Fruit fly (Drosophila melanogaster): ENCODE measurements around the gene Cse1.

Gene Cse1

dm6 chr2L:16824905-16825333, at the start of gene Cse1:
Gene Cse1, minus strand, starts transcription at chr2L:16825207.
- TF ChIP-seq CG14711 (tag; optimal IDR thresholded peaks at IDR 0.05): no peak
- TF ChIP-seq Mnt (GFP tag; optimal IDR thresholded peaks at IDR 0.05): peak; percentile 53
- no peak for TF ChIP-seq ovo (GFP tag; optimal IDR thresholded peaks at IDR 0.05)
- no peak for TF ChIP-seq CG5204 (GFP tag; optimal IDR thresholded peaks at IDR 0.05)
- TF ChIP-seq bab1 (GFP tag; optimal IDR thresholded peaks at IDR 0.05): peak; percentile 10
- TF ChIP-seq CG11617 (GFP tag; optimal IDR thresholded peaks at IDR 0.05): peak; percentile 7
- peak; percentile 12 for TF ChIP-seq Crg-1 (GFP tag; optimal IDR thresholded peaks at IDR 0.05)

dm6 chr2L:16868897-16869324, 43.9 kb upstream of the Cse1 start:
- no peak for TF ChIP-seq tj (GFP tag; optimal IDR thresholded peaks at IDR 0.05)
- no peak for TF ChIP-seq CG7101 (tag; optimal IDR thresholded peaks at IDR 0.05)
- TF ChIP-seq kay (GFP tag; ENCODE audit: borderline replicate concordance): no peak
- TF ChIP-seq cnc (optimal IDR thresholded peaks at IDR 0.05): no peak
- no peak for TF ChIP-seq Crg-1 (GFP tag; optimal IDR thresholded peaks at IDR 0.05)
- no peak for TF ChIP-seq CG14711 (tag; optimal IDR thresholded peaks at IDR 0.05)
- no peak for TF ChIP-seq CG7045 (GFP tag; optimal IDR thresholded peaks at IDR 0.05)
- no peak for TF ChIP-seq ovo (GFP tag; optimal IDR thresholded peaks at IDR 0.05)
- no peak for TF ChIP-seq CG1620 (GFP tag; optimal IDR thresholded peaks at IDR 0.05)

- no peak for TF ChIP-seq Mnt (GFP tag; optimal IDR thresholded peaks at IDR 0.05)
- TF ChIP-seq ovo (GFP tag; optimal IDR thresholded peaks at IDR 0.05): no peak
- TF ChIP-seq CG11617 (GFP tag; optimal IDR thresholded peaks at IDR 0.05): no peak
- no peak for TF ChIP-seq CG12768 (GFP tag; optimal IDR thresholded peaks at IDR 0.05)
- TF ChIP-seq cnc (optimal IDR thresholded peaks at IDR 0.05): no peak
- TF ChIP-seq CG7101 (tag; optimal IDR thresholded peaks at IDR 0.05): no peak
- no peak for TF ChIP-seq pad (GFP tag; optimal IDR thresholded peaks at IDR 0.05)
- TF ChIP-seq Clk (GFP tag; optimal IDR thresholded peaks at IDR 0.05): no peak
- no peak for TF ChIP-seq CG5204 (GFP tag; optimal IDR thresholded peaks at IDR 0.05)
- no peak for TF ChIP-seq toe (GFP tag; optimal IDR thresholded peaks at IDR 0.05)
- TF ChIP-seq Hr96 (GFP tag; optimal IDR thresholded peaks at IDR 0.05): no peak
- no peak for TF ChIP-seq CG1620 (GFP tag; optimal IDR thresholded peaks at IDR 0.05)
- no peak for TF ChIP-seq kay (GFP tag; ENCODE audit: borderline replicate concordance)
- no peak for TF ChIP-seq CG7045 (GFP tag; optimal IDR thresholded peaks at IDR 0.05)
- TF ChIP-seq CG14711 (tag; optimal IDR thresholded peaks at IDR 0.05): no peak
- TF ChIP-seq CG33017 (tag; optimal IDR thresholded peaks at IDR 0.05): no peak
- no peak for TF ChIP-seq bab1 (GFP tag; optimal IDR thresholded peaks at IDR 0.05)
- no peak for TF ChIP-seq tj (GFP tag; optimal IDR thresholded peaks at IDR 0.05)
These were observed 37.5 kb upstream of the Cse1 start for dm6 chr2L:16862526-16862925.

dm6 chr2L:16861126-16861525, 36.1 kb upstream of the Cse1 start, which contains the start of gene CG6012:
Gene CG6012, minus strand, starts transcription at chr2L:16861489.
- TF ChIP-seq cic (GFP tag; optimal IDR thresholded peaks at IDR 0.05) (peak; percentile 11), ovo (GFP tag; optimal IDR thresholded peaks at IDR 0.05) (no peak), toe (GFP tag; optimal IDR thresholded peaks at IDR 0.05) (no peak), CG14711 (tag; optimal IDR thresholded peaks at IDR 0.05) (no peak)

dm6 chr2L:16859566-16859965, 34.6 kb upstream of the Cse1 start:
- TF ChIP-seq Hr96 (GFP tag; optimal IDR thresholded peaks at IDR 0.05): no peak

- TF ChIP-seq tj (GFP tag; optimal IDR thresholded peaks at IDR 0.05): no peak
- no peak for TF ChIP-seq Crg-1 (GFP tag; optimal IDR thresholded peaks at IDR 0.05)
- no peak for TF ChIP-seq toe (GFP tag; optimal IDR thresholded peaks at IDR 0.05)
- TF ChIP-seq cnc (optimal IDR thresholded peaks at IDR 0.05): no peak
- no peak for TF ChIP-seq CG11617 (GFP tag; optimal IDR thresholded peaks at IDR 0.05)
- no peak for TF ChIP-seq Clk (GFP tag; optimal IDR thresholded peaks at IDR 0.05)
- no peak for TF ChIP-seq CG7101 (tag; optimal IDR thresholded peaks at IDR 0.05)
These were observed 34.1 kb upstream of the Cse1 start for dm6 chr2L:16859103-16859502.

- TF ChIP-seq kay (GFP tag; ENCODE audit: borderline replicate concordance) (peak; percentile 74), CG12768 (GFP tag; optimal IDR thresholded peaks at IDR 0.05) (peak; percentile 9), cic (GFP tag; optimal IDR thresholded peaks at IDR 0.05) (no peak)
These were observed 33.5 kb upstream of the Cse1 start, which contains the start of gene CG31809 for dm6 chr2L:16858466-16859007. Gene CG31809, minus strand, starts transcription at chr2L:16858714.

dm6 chr2L:16857665-16858064, 32.7 kb upstream of the Cse1 start:
- TF ChIP-seq ovo (GFP tag; optimal IDR thresholded peaks at IDR 0.05) (no peak), CG7101 (tag; optimal IDR thresholded peaks at IDR 0.05) (no peak), CG11617 (GFP tag; optimal IDR thresholded peaks at IDR 0.05) (no peak), cic (GFP tag; optimal IDR thresholded peaks at IDR 0.05) (no peak), bab1 (GFP tag; optimal IDR thresholded peaks at IDR 0.05) (no peak), Hr96 (GFP tag; optimal IDR thresholded peaks at IDR 0.05) (no peak), CG14711 (tag; optimal IDR thresholded peaks at IDR 0.05) (no peak)
